Worm (Caenorhabditis elegans) whole organism, mixed stage, embryonic: ENCODE results near the gene B0001.2.

Experiments used
- ceh-43 ChIP-seq: fragments of 200-800 bp; sonication (Bioruptor generic); optimal IDR thresholded peaks from 2 replicates; lab custom pipeline; 2018; ENCODE audit warnings: mild to moderate bottlenecking, missing genetic modification characterization, moderate library complexity, missing compliant biosample characterization
- lin-13 ChIP-seq: fragments of 150-350 bp; optimal IDR thresholded peaks from 2 replicates; lab custom pipeline; 2014; ENCODE audit warnings: missing biosample characterization, missing genetic modification characterization
- lin-32 ChIP-seq: fragments of 200-800 bp; sonication (Bioruptor generic); optimal IDR thresholded peaks from 2 replicates; lab custom pipeline; 2018; ENCODE audit warnings: mild to moderate bottlenecking, missing genetic modification characterization, missing compliant biosample characterization
- lsy-2 ChIP-seq: fragments of 150-350 bp; optimal IDR thresholded peaks from 2 replicates; lab custom pipeline; 2014; ENCODE audit warnings: missing biosample characterization, missing genetic modification characterization
- mep-1 ChIP-seq: fragments of 150-350 bp; optimal IDR thresholded peaks from 2 replicates; lab custom pipeline; 2017; ENCODE audit warnings: missing biosample characterization, missing genetic modification reagents, missing genetic modification characterization, inconsistent platforms
- nhr-12 ChIP-seq: fragments of 150-350 bp; optimal IDR thresholded peaks from 2 replicates; lab custom pipeline; 2014; ENCODE audit warnings: missing biosample characterization, missing genetic modification characterization
- nhr-237 ChIP-seq: fragments of 150-350 bp; optimal IDR thresholded peaks from 2 replicates; lab custom pipeline; 2014; ENCODE audit warnings: missing biosample characterization, missing genetic modification characterization
- sptf-1 ChIP-seq: sonication (generic microtip); optimal IDR thresholded peaks from 2 replicates; lab custom pipeline; 2017; ENCODE audit warnings: mild to moderate bottlenecking, missing genetic modification characterization, moderate library complexity, missing compliant biosample characterization
- unc-39 ChIP-seq: fragments of 150-350 bp; optimal IDR thresholded peaks from 2 replicates; lab custom pipeline; 2014; ENCODE audit warnings: missing biosample characterization, missing genetic modification characterization
- unc-62 ChIP-seq: fragments of 150-350 bp; optimal IDR thresholded peaks from 2 replicates; lab custom pipeline; 2014; ENCODE audit warnings: missing biosample characterization, missing genetic modification reagents, missing genetic modification characterization

DNA sequence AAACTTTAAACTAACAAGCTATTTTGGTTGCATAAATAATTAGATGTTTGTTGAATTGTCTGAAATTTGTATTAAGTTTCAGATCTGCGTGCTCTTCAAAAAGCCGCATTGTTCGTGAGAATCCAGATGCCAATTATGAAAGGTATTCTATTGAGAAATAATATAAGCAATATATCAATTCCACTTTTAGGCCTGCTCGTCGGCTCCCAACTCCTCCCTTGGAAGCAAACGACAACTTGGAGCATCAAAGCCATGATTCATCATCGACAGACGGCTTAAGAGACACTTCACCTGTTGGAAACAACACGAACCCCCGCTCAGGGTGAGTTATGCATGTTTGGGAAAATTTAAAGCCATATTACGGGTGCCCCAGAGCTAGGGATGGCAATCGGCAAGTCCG, 12.0 kb upstream of the B0001.2 start:
- TF ChIP-seq lsy-2 (tag; lab: Kevin White, UChicago) = no peak
- TF ChIP-seq mep-1 (tag; lab: Kevin White, UChicago) = no peak
- no peak for TF ChIP-seq sptf-1
- no peak for TF ChIP-seq lin-13 (tag; lab: Kevin White, UChicago)
- no peak for TF ChIP-seq unc-39
- no peak for TF ChIP-seq unc-62 (GFP tag; lab: Kevin White, UChicago)
- TF ChIP-seq nhr-12 = no peak
- no peak for TF ChIP-seq ceh-43 (GFP tag; lab: Kevin White, UChicago)
- TF ChIP-seq nhr-237 = no peak
- TF ChIP-seq lin-32 = no peak
